Worm (Caenorhabditis elegans) whole organism, mixed stage, embryonic: ENCODE results near the gene spin-3.

Source experiments
- blmp-1 ChIP-seq: fragments of 150-350 bp; optimal IDR thresholded peaks from 2 replicates; lab custom pipeline; 2014; ENCODE audit warnings: missing biosample characterization, missing genetic modification characterization
- elt-3 ChIP-seq: fragments of 150-350 bp; optimal IDR thresholded peaks from 2 replicates; lab custom pipeline; 2014; ENCODE audit warnings: missing biosample characterization, missing genetic modification characterization
- hlh-1 ChIP-seq: fragments of 150-350 bp; optimal IDR thresholded peaks from 2 replicates; lab custom pipeline; 2014; ENCODE audit warnings: missing biosample characterization, missing genetic modification reagents, missing genetic modification characterization
- lin-32 ChIP-seq: fragments of 200-800 bp; sonication (Bioruptor generic); optimal IDR thresholded peaks from 2 replicates; lab custom pipeline; 2018; ENCODE audit warnings: mild to moderate bottlenecking, missing genetic modification characterization, missing compliant biosample characterization
- nhr-2 ChIP-seq: fragments of 150-350 bp; optimal IDR thresholded peaks from 2 replicates; lab custom pipeline; 2014; ENCODE audit warnings: missing biosample characterization, missing genetic modification characterization
- nhr-76 ChIP-seq: sonication (generic microtip); optimal IDR thresholded peaks from 2 replicates; lab custom pipeline; 2017; ENCODE audit warnings: missing biosample characterization, missing genetic modification characterization
- pha-4 ChIP-seq: fragments of 150-350 bp; optimal IDR thresholded peaks from 2 replicates; lab custom pipeline; 2018; ENCODE audit warnings: missing biosample characterization, missing genetic modification reagents, missing genetic modification characterization
- tbx-8 ChIP-seq: fragments of 200-800 bp; sonication (Bioruptor generic); optimal IDR thresholded peaks from 2 replicates; lab custom pipeline; 2018; ENCODE audit warnings: mild to moderate bottlenecking, missing genetic modification characterization, moderate library complexity, missing compliant biosample characterization
- unc-39 ChIP-seq: fragments of 150-350 bp; optimal IDR thresholded peaks from 2 replicates; lab custom pipeline; 2014; ENCODE audit warnings: missing biosample characterization, missing genetic modification characterization
- unc-62 ChIP-seq: fragments of 150-350 bp; optimal IDR thresholded peaks from 2 replicates; lab custom pipeline; 2014; ENCODE audit warnings: missing biosample characterization, missing genetic modification reagents, missing genetic modification characterization
- ztf-11 ChIP-seq: fragments of 150-350 bp; optimal IDR thresholded peaks from 2 replicates; lab custom pipeline; 2014; ENCODE audit warnings: missing biosample characterization, missing genetic modification characterization

DNA sequence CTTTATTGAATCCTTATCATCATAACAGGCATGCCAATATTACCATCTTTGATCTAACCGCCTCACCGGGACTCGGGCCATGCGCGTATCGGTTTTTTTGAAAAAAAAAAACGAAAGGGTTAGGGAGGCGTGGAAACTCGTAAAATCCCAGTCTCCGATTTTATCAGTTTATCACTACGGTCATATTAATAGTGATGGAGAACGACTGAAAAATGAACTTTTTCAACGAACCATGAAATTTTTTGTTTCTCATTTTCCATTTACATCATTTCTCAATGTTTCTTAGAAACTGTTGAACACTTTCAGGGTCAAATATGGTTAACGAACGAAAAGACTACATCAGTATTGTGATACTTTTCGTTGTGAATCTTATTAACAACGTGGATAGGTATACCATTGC is at the start of gene spin-3:
- TF ChIP-seq unc-39 (tag; lab: Kevin White, UChicago) = no peak
- TF ChIP-seq nhr-76 (tag; lab: Kevin White, UChicago) = no peak
- TF ChIP-seq lin-32 (GFP tag; lab: Kevin White, UChicago) = no peak
- no peak for TF ChIP-seq ztf-11
- no peak for TF ChIP-seq tbx-8
- TF ChIP-seq hlh-1 (tag; lab: Kevin White, UChicago) = no peak
- TF ChIP-seq blmp-1 (tag; lab: Kevin White, UChicago) = no peak
- TF ChIP-seq unc-62 = no peak
- no peak for TF ChIP-seq pha-4
- no peak for TF ChIP-seq elt-3
- TF ChIP-seq nhr-2 (tag; lab: Kevin White, UChicago) = no peak
